Worm (Caenorhabditis elegans): Measurements from ENCODE around the gene crn-7.

The crn-7 gene

ce11 chrIII:8227511-8227910 is 40.8 kb upstream of the crn-7 start, which contains the start of gene fbxl-1 (continued):
- TF ChIP-seq aly-2 (tag; optimal IDR thresholded peaks at IDR 0.05) (peak; percentile 28), dve-1 (tag; optimal IDR thresholded peaks at IDR 0.05; ENCODE audit: insufficient read depth) (peak; percentile 73)

ce11 chrIII:8228916-8229315 is 39.4 kb upstream of the crn-7 start:
- no peak for TF ChIP-seq fos-1 (tag; optimal IDR thresholded peaks at IDR 0.05)
- TF ChIP-seq unc-62 (GFP tag; optimal IDR thresholded peaks at IDR 0.05 in 1 of 2), result peak in 1 of 2 experiments; percentile 79
- no peak for TF ChIP-seq unc-62 (tag; optimal IDR thresholded peaks at IDR 0.05)
- 0 out of 2 replicates have a peak, but pooled peaks have one; percentile 50 for TF ChIP-seq nhr-42 (GFP tag; IDR thresholded peaks at IDR 0.05)
- no peak for TF ChIP-seq arid-1 (GFP tag; conservative IDR thresholded peaks at IDR 0.05)
- TF ChIP-seq nhr-28 (tag; optimal IDR thresholded peaks at IDR 0.05), result no peak

ce11 chrIII:8229480-8229879 is 38.9 kb upstream of the crn-7 start:
- TF ChIP-seq ztf-11 (tag; optimal IDR thresholded peaks at IDR 0.05) (no peak), hmg-1.1 (GFP tag; IDR thresholded peaks at IDR 0.05) (0 out of 2 replicates have a peak, but pooled peaks have one; percentile 6), daf-8 (GFP tag; IDR thresholded peaks at IDR 0.05) (no peak), zip-11 (GFP tag; IDR thresholded peaks at IDR 0.05) (no peak), nhr-11 (tag; optimal IDR thresholded peaks at IDR 0.05) (peak; percentile 27), lsy-2 (tag; optimal IDR thresholded peaks at IDR 0.05) (peak in 1 of 2 experiments; percentile 15), F37D6.2 (tag; optimal IDR thresholded peaks at IDR 0.05) (peak; percentile 11), lin-38 (GFP tag; IDR thresholded peaks at IDR 0.05) (0 out of 2 replicates have a peak, but pooled peaks have one; percentile 13), dpl-1 (GFP tag; optimal IDR thresholded peaks at IDR 0.05) (no peak), daf-16 (GFP tag; optimal IDR thresholded peaks at IDR 0.05) (no peak), daf-16 (tag; optimal IDR thresholded peaks at IDR 0.05) (no peak), ctbp-1 (GFP tag; IDR thresholded peaks at IDR 0.05) (0 out of 2 replicates have a peak, but pooled peaks have one; percentile 41)

- 0 out of 2 replicates have a peak, but pooled peaks have one; percentile 21 for TF ChIP-seq arid-1 (GFP tag; conservative IDR thresholded peaks at IDR 0.05)
- peak in 1 of 2 experiments; percentile 56 for TF ChIP-seq unc-62 (GFP tag; optimal IDR thresholded peaks at IDR 0.05 in 1 of 2)
- no peak for TF ChIP-seq unc-62 (tag; optimal IDR thresholded peaks at IDR 0.05)
- no peak for TF ChIP-seq lin-38 (GFP tag; IDR thresholded peaks at IDR 0.05)
- peak; percentile 3 for TF ChIP-seq hlh-11 (tag; optimal IDR thresholded peaks at IDR 0.05)
- TF ChIP-seq lin-39 (tag; optimal IDR thresholded peaks at IDR 0.05), result peak; percentile 48
- no peak for TF ChIP-seq ceh-44 (GFP tag; IDR thresholded peaks at IDR 0.05)
- TF ChIP-seq sdz-12 (GFP tag; optimal IDR thresholded peaks at IDR 0.05), result peak; percentile 27
- TF ChIP-seq dve-1 (tag; optimal IDR thresholded peaks at IDR 0.05; ENCODE audit: insufficient read depth), result peak; percentile 16
- peak; percentile 10 for TF ChIP-seq mep-1 (tag; optimal IDR thresholded peaks at IDR 0.05)
- TF ChIP-seq ctbp-1 (GFP tag; IDR thresholded peaks at IDR 0.05), result 0 out of 2 replicates have a peak, but pooled peaks have one; percentile 8
- TF ChIP-seq nhr-48 (tag; optimal IDR thresholded peaks at IDR 0.05), result no peak
Measured at ce11 chrIII:8232634-8233033, 35.7 kb upstream of the crn-7 start, which contains the start of gene henn-1. TSS of gene henn-1 (plus strand) at chrIII:8232651.

- TF ChIP-seq set-16 (GFP tag; IDR thresholded peaks at IDR 0.05), result no peak
- TF ChIP-seq aha-1 (tag), result no peak
- no peak for TF ChIP-seq spr-1 (tag; optimal IDR thresholded peaks at IDR 0.05)
- TF ChIP-seq lin-39 (tag; optimal IDR thresholded peaks at IDR 0.05), result no peak
- TF ChIP-seq F10B5.3 (tag; optimal IDR thresholded peaks at IDR 0.05), result no peak
- TF ChIP-seq hif-1 (tag; optimal IDR thresholded peaks at IDR 0.05), result no peak
- TF ChIP-seq dmd-9 (GFP tag; IDR thresholded peaks at IDR 0.05), result no peak
- no peak for TF ChIP-seq unc-62 (GFP tag; optimal IDR thresholded peaks at IDR 0.05 in 1 of 2)
- TF ChIP-seq unc-62 (tag; optimal IDR thresholded peaks at IDR 0.05), result no peak
- no peak for TF ChIP-seq mdt-29 (GFP tag; IDR thresholded peaks at IDR 0.05)
- TF ChIP-seq saeg-2 (GFP tag; IDR thresholded peaks at IDR 0.05), result no peak
- TF ChIP-seq nhr-25 (tag; optimal IDR thresholded peaks at IDR 0.05; ENCODE audit: borderline replicate concordance, insufficient read depth), result no peak
- no peak for TF ChIP-seq ceh-20 (GFP tag; IDR thresholded peaks at IDR 0.05)
- no peak for TF ChIP-seq cey-2 (tag; optimal IDR thresholded peaks at IDR 0.05; ENCODE audit: borderline replicate concordance, insufficient read depth)
- no peak for TF ChIP-seq zfp-2 (tag; optimal IDR thresholded peaks at IDR 0.05)
- no peak for TF ChIP-seq rbr-2 (tag; optimal IDR thresholded peaks at IDR 0.05)
- TF ChIP-seq R02D3.7 (tag; optimal IDR thresholded peaks at IDR 0.05), result no peak
- no peak for TF ChIP-seq unc-39 (tag; optimal IDR thresholded peaks at IDR 0.05)
- TF ChIP-seq ZK337.2 (GFP tag; IDR thresholded peaks at IDR 0.05), result no peak
Measured at ce11 chrIII:8235358-8235757, 33.0 kb upstream of the crn-7 start, which contains the start of gene C02F5.14. TSS of gene C02F5.14 (minus strand) at chrIII:8235514.

Data from whole organism, L4 larva.